Fruit fly (Drosophila melanogaster) Kc167 (cell line): ENCODE results near the gene CG43386.

Source experiments
- Myc ChIP-seq: fragments of >200 bp; optimal IDR thresholded peaks from 2 replicates; lab custom pipeline; 2017; ENCODE audit warnings: missing external identifiers
- Sin3A ChIP-seq: fragments of >200 bp; optimal IDR thresholded peaks from 2 replicates; lab custom pipeline; 2018; ENCODE audit warnings: missing external identifiers
- h ChIP-seq: fragments of >200 bp; optimal IDR thresholded peaks from 3 replicates; lab custom pipeline; 2018; ENCODE audit warnings: missing external identifiers
- insv ChIP-seq: fragments of >200 bp; optimal IDR thresholded peaks from 3 replicates; lab custom pipeline; 2018; ENCODE audit warnings: missing external identifiers
- psq ChIP-seq: fragments of >200 bp; optimal IDR thresholded peaks from 2 replicates; lab custom pipeline; 2017; ENCODE audit warnings: missing external identifiers
- ttk ChIP-seq: sonication (Bioruptor generic); optimal IDR thresholded peaks from 2 replicates; lab custom pipeline; 2017; ENCODE audit warnings: missing external identifiers

CG43386 gene

dm6 chrX:9989154-9989787 is 12.1 kb upstream of the CG43386 start, which contains the start of gene CG32694:
Gene CG32694 (plus strand): TSS chrX:9989690.
- TF ChIP-seq ttk (lab: Kevin White, UChicago) (no peak), psq (lab: Kevin White, UChicago) (no peak), insv (no peak), Myc (no peak), h (lab: Kevin White, UChicago) (no peak), Sin3A (lab: Kevin White, UChicago) (no peak)

DNA sequence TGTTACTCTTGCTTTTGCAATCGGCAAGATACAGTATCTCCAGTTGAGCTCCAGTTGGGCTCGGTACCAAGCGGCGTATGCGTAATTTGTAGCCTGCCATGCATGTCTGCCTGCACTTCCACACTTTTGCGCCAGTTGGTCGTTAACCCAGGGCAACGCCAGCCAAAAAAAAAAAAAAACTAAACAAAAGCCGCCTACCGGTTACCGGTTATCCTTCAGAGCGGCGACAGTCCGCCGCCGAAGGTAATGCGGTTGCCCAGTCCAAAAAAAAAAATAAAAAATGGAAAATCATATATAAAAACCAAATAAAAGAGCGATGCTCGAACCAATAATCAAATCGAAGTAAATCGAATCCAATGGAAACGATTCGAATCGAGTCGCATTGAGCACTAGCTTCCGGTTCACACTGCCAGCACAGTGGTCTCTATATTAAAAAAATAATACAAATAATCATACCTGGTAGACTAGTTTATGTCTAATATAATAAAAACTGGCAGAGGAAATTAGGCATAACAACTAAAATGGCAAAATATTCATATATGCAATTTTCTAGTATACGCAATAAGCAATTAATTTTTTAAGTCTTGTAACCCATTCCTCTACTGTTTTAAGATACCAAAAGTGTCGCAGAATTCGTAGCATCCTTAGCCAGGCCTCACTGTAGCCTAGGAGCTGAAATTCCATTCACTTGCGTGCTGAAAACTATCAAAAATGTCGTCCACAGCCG is 10.3 kb upstream of the CG43386 start:
- TF ChIP-seq Sin3A (lab: Kevin White, UChicago), result no peak
- TF ChIP-seq insv, result no peak
- TF ChIP-seq ttk (lab: Kevin White, UChicago), result no peak
- no peak for TF ChIP-seq Myc

DNA sequence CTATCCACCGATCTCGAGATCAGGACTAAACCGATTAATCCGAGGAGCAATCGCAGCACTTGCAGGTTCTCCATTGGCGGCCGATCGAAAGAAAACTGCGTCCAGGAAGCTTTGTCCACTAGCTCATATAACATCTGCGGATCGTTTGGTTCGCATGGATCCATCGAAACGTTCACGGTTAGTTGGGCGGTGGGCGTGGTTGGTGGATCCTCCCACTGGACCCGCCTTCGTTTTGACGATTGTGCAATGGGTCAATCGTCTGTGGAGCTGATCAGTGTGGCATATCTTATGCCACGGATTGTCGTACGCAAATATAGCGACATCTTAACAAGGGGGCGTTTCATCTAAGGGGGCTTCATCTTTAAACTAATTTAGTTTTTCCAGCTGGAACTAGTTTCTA is 3.3 kb upstream of the CG43386 start, which contains the start of gene CG15252:
Gene CG15252 (minus strand): TSS at position 101 of the 400 bp plus-strand sequence.
- TF ChIP-seq Myc, result no peak
- no peak for TF ChIP-seq insv
- no peak for TF ChIP-seq Sin3A (lab: Kevin White, UChicago)
- TF ChIP-seq ttk (lab: Kevin White, UChicago), result no peak
- no peak for TF ChIP-seq psq (lab: Kevin White, UChicago)
- TF ChIP-seq h (lab: Kevin White, UChicago), result no peak

dm6 chrX:9975973-9976372 is 1.2 kb downstream of the CG43386 start:
- TF ChIP-seq h (lab: Kevin White, UChicago), result no peak
- no peak for TF ChIP-seq psq (lab: Kevin White, UChicago)
- no peak for TF ChIP-seq ttk (lab: Kevin White, UChicago)
- TF ChIP-seq insv, result no peak
- no peak for TF ChIP-seq Myc
- no peak for TF ChIP-seq Sin3A (lab: Kevin White, UChicago)

DNA sequence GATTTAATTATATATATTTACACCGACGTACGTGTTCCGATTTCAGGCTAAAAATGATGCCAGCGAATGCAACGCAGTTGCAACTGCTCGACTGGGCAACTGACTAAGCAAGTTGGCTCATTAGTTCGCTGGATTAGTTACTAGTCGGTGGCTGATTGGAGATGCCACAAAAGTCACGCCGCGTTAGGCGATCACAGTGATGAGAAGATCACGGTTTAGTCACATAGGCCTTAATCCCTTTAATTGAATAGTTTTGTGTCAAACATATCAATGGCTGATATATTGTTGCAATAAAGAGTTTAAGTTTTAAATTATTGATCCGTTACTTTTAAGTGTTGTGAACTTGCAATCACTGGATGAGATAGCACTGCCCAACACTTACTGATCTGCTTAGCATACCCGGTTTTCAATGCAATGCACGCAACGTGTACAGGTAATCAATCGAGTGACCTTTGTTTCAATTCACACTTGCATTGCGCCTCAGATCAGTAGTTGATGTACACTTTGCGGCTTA is 12.4 kb downstream of the CG43386 start, which contains the start of the genes CG1791 and CG1889:
Gene CG1791 (minus strand): TSS at position 101 of the 514 bp plus-strand sequence.
Gene CG1889 (plus strand): TSS at position 464 of the 514 bp plus-strand sequence.
- TF ChIP-seq insv, result no peak
- no peak for TF ChIP-seq h (lab: Kevin White, UChicago)
- TF ChIP-seq Sin3A (lab: Kevin White, UChicago), result no peak
- no peak for TF ChIP-seq Myc
- no peak for TF ChIP-seq ttk (lab: Kevin White, UChicago)
- TF ChIP-seq psq (lab: Kevin White, UChicago), result no peak

- TF ChIP-seq psq (lab: Kevin White, UChicago), result no peak
- no peak for TF ChIP-seq h (lab: Kevin White, UChicago)
- TF ChIP-seq ttk (lab: Kevin White, UChicago), result no peak
- TF ChIP-seq Myc, result no peak
- no peak for TF ChIP-seq Sin3A (lab: Kevin White, UChicago)
- TF ChIP-seq insv, result no peak
These were observed 44.8 kb downstream of the CG43386 start for dm6 chrX:9932296-9932892.

- TF ChIP-seq insv, result no peak
- TF ChIP-seq Myc, result no peak
- TF ChIP-seq h (lab: Kevin White, UChicago), result no peak
- TF ChIP-seq psq (lab: Kevin White, UChicago), result no peak
- no peak for TF ChIP-seq ttk (lab: Kevin White, UChicago)
- TF ChIP-seq Sin3A (lab: Kevin White, UChicago), result no peak
These were observed 46.3 kb downstream of the CG43386 start, which contains the start of gene Idgf4 for dm6 chrX:9930882-9931281. Gene Idgf4 (minus strand): TSS chrX:9930948.
